Worm (Caenorhabditis elegans) whole organism, late embryonic: ENCODE measurements around the gene B0563.9.
A peak's percentile ranks its signal among the peaks of the same experiment; 100 is the strongest.

Source experiments
- C38D4.7 ChIP-seq: fragments of 200-800 bp; sonication (Bioruptor generic); optimal IDR thresholded peaks from 2 replicates; lab custom pipeline; 2018; ENCODE audit warnings: mild to moderate bottlenecking, missing genetic modification characterization, moderate library complexity, missing compliant biosample characterization
- F13H6.1 ChIP-seq: sonication (generic microtip); optimal IDR thresholded peaks from 2 replicates; lab custom pipeline; 2016; ENCODE audit warnings: missing genetic modification characterization, missing compliant biosample characterization
- T23F11.4 ChIP-seq: fragments of 200-800 bp; sonication (Bioruptor generic); optimal IDR thresholded peaks from 2 replicates; lab custom pipeline; 2018; ENCODE audit warnings: mild to moderate bottlenecking, missing genetic modification characterization, missing compliant biosample characterization
- ceh-14 ChIP-seq: sonication (generic microtip); optimal IDR thresholded peaks from 2 replicates; lab custom pipeline; 2016; ENCODE audit warnings: missing genotype, missing genetic modification characterization, missing compliant biosample characterization
- ceh-19 ChIP-seq: fragments of 200-800 bp; sonication (Bioruptor generic); optimal IDR thresholded peaks from 2 replicates; lab custom pipeline; 2018; ENCODE audit warnings: mild to moderate bottlenecking, missing genetic modification characterization, missing compliant biosample characterization
- ceh-22 ChIP-seq: sonication (generic microtip); optimal IDR thresholded peaks from 2 replicates; lab custom pipeline; 2017; ENCODE audit warnings: missing biosample characterization, missing genetic modification characterization
- ceh-31 ChIP-seq: sonication (generic microtip); optimal IDR thresholded peaks from 2 replicates; lab custom pipeline; 2016; ENCODE audit warnings: missing genetic modification characterization, missing compliant biosample characterization
- ceh-34 ChIP-seq: sonication (generic microtip); optimal IDR thresholded peaks from 2 replicates; lab custom pipeline; 2016; ENCODE audit warnings: mild to moderate bottlenecking, missing genetic modification characterization, missing compliant biosample characterization
- ceh-9 ChIP-seq: sonication (generic microtip); optimal IDR thresholded peaks from 2 replicates; lab custom pipeline; 2016; ENCODE audit warnings: mild to moderate bottlenecking, missing genetic modification characterization, inconsistent platforms, missing compliant biosample characterization
- che-1 ChIP-seq: sonication (generic microtip); optimal IDR thresholded peaks from 2 replicates; lab custom pipeline; 2016; ENCODE audit warnings: mild to moderate bottlenecking, missing genetic modification characterization, missing compliant biosample characterization
- dmd-4 ChIP-seq: sonication (generic microtip); optimal IDR thresholded peaks from 2 replicates; lab custom pipeline; 2016; ENCODE audit warnings: borderline replicate concordance, missing genetic modification characterization, missing compliant biosample characterization
- dve-1 ChIP-seq: sonication (generic microtip); optimal IDR thresholded peaks from 2 replicates; lab custom pipeline; 2017; ENCODE audit warnings: antibody characterized with exemption, mild to moderate bottlenecking, missing genetic modification characterization, missing compliant biosample characterization
- elt-2 ChIP-seq: sonication (generic microtip); optimal IDR thresholded peaks from 2 replicates; lab custom pipeline; 2016; ENCODE audit warnings: missing genetic modification reagents, missing genetic modification characterization, missing compliant biosample characterization
- eyg-1 ChIP-seq: sonication (generic microtip); optimal IDR thresholded peaks from 2 replicates; lab custom pipeline; 2016; ENCODE audit warnings: missing genotype, missing genetic modification characterization, missing compliant biosample characterization
- fax-1 ChIP-seq: sonication (generic microtip); optimal IDR thresholded peaks from 2 replicates; lab custom pipeline; 2016; ENCODE audit warnings: missing genotype, missing genetic modification characterization, missing compliant biosample characterization
- fkh-6 ChIP-seq: sonication (generic microtip); optimal IDR thresholded peaks from 2 replicates; lab custom pipeline; 2016; ENCODE audit warnings: missing genetic modification characterization, missing compliant biosample characterization
- hlh-13 ChIP-seq: fragments of 200-800 bp; sonication (Bioruptor generic); optimal IDR thresholded peaks from 2 replicates; lab custom pipeline; 2018; ENCODE audit warnings: mild to moderate bottlenecking, missing genetic modification characterization, missing compliant biosample characterization
- hlh-6 ChIP-seq: sonication (generic microtip); optimal IDR thresholded peaks from 2 replicates; lab custom pipeline; 2016; ENCODE audit warnings: missing genotype, missing genetic modification characterization, missing compliant biosample characterization
- lim-6 ChIP-seq: sonication (generic microtip); optimal IDR thresholded peaks from 2 replicates; lab custom pipeline; 2016; ENCODE audit warnings: missing genetic modification characterization, missing compliant biosample characterization
- madf-2 ChIP-seq: sonication (generic microtip); optimal IDR thresholded peaks from 2 replicates; lab custom pipeline; 2017; ENCODE audit warnings: missing genetic modification characterization, missing compliant biosample characterization
- mec-3 ChIP-seq: sonication (generic microtip); optimal IDR thresholded peaks from 2 replicates; lab custom pipeline; 2016; ENCODE audit warnings: borderline replicate concordance, missing genetic modification characterization, missing compliant biosample characterization
- nhr-232 ChIP-seq: sonication (generic microtip); optimal IDR thresholded peaks from 2 replicates; lab custom pipeline; 2016; ENCODE audit warnings: missing genetic modification characterization, missing compliant biosample characterization
- odd-2 ChIP-seq: sonication (generic microtip); optimal IDR thresholded peaks from 2 replicates; lab custom pipeline; 2017; ENCODE audit warnings: antibody characterized with exemption, mild to moderate bottlenecking, missing genetic modification characterization, missing compliant biosample characterization
- pax-1 ChIP-seq: fragments of 150-350 bp; optimal IDR thresholded peaks from 2 replicates; lab custom pipeline; 2014; ENCODE audit warnings: missing biosample characterization, missing genetic modification characterization
- pha-2 ChIP-seq: sonication (generic microtip); optimal IDR thresholded peaks from 2 replicates; lab custom pipeline; 2017; ENCODE audit warnings: mild to moderate bottlenecking, missing genetic modification characterization, missing compliant biosample characterization
- pha-4 ChIP-seq: fragments of 150-350 bp; optimal IDR thresholded peaks from 2 replicates; lab custom pipeline; 2018; ENCODE audit warnings: missing biosample characterization, missing genetic modification reagents, missing genetic modification characterization
- pros-1 ChIP-seq: fragments of 150-350 bp; optimal IDR thresholded peaks from 2 replicates; lab custom pipeline; 2014; ENCODE audit warnings: missing biosample characterization, missing genetic modification reagents, missing genetic modification characterization
- ref-2 ChIP-seq: sonication (generic microtip); optimal IDR thresholded peaks from 2 replicates; lab custom pipeline; 2016; ENCODE audit warnings: missing genetic modification characterization, missing compliant biosample characterization
- syd-9 ChIP-seq: sonication (generic microtip); optimal IDR thresholded peaks from 2 replicates; lab custom pipeline; 2016; ENCODE audit warnings: mild to moderate bottlenecking, missing genetic modification characterization, moderate library complexity, missing compliant biosample characterization
- tbx-7 ChIP-seq: sonication (generic microtip); optimal IDR thresholded peaks from 2 replicates; lab custom pipeline; 2016; ENCODE audit warnings: missing genotype, missing genetic modification characterization, missing compliant biosample characterization
- unc-42 ChIP-seq: sonication (generic microtip); optimal IDR thresholded peaks from 2 replicates; lab custom pipeline; 2016; ENCODE audit warnings: missing genotype, missing genetic modification characterization, missing compliant biosample characterization
- zip-5 ChIP-seq: sonication (generic microtip); optimal IDR thresholded peaks from 2 replicates; lab custom pipeline; 2016; ENCODE audit warnings: missing genetic modification characterization, missing compliant biosample characterization

Gene B0563.9

DNA sequence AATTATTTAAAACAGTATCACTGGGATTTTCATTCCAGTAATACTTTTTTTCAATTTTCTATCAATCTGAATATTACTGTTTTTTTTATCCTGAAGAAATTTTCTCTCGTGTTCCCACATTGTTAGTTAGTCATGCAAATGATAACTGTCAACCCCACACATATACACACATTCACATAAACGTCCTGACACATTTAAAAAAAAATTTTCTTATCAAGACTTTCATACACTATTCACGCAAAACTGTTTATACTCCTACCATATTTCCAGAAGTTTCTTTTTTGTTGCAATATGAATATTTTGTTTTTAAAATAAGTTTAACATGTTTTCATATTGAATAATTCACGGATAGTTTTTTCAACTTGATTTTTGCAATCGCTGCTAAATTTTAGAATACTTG is 40.2 kb downstream of the B0563.9 start:
- no peak for TF ChIP-seq madf-2 (tag; lab: Kevin White, UChicago)
- no peak for TF ChIP-seq ceh-34 (tag; lab: Kevin White, UChicago)
- no peak for TF ChIP-seq pha-4
- no peak for TF ChIP-seq C38D4.7 (GFP tag; lab: Kevin White, UChicago)
- no peak for TF ChIP-seq ceh-31 (tag; lab: Kevin White, UChicago)
- TF ChIP-seq pros-1 (tag; lab: Kevin White, UChicago): no peak

- TF ChIP-seq hlh-6 (tag; lab: Kevin White, UChicago): no peak
- TF ChIP-seq madf-2 (tag; lab: Kevin White, UChicago): no peak
- no peak for TF ChIP-seq ceh-22 (tag; lab: Kevin White, UChicago)
- TF ChIP-seq odd-2 (tag; lab: Kevin White, UChicago): no peak
- no peak for TF ChIP-seq syd-9 (tag; lab: Kevin White, UChicago)
- no peak for TF ChIP-seq mec-3 (tag; lab: Kevin White, UChicago)
- TF ChIP-seq ceh-19 (GFP tag; lab: Kevin White, UChicago): no peak
Measured at ce11 chrX:9208933-9209332, 40.6 kb downstream of the B0563.9 start.

- TF ChIP-seq tbx-7 (tag; lab: Kevin White, UChicago): no peak
- no peak for TF ChIP-seq F13H6.1
- TF ChIP-seq zip-5 (tag; lab: Kevin White, UChicago): no peak
- no peak for TF ChIP-seq dve-1 (tag; lab: Kevin White, UChicago)
- TF ChIP-seq dmd-4 (tag; lab: Kevin White, UChicago): no peak
- no peak for TF ChIP-seq ceh-9 (tag; lab: Kevin White, UChicago)
- TF ChIP-seq hlh-6 (tag; lab: Kevin White, UChicago): no peak
- no peak for TF ChIP-seq C38D4.7 (GFP tag; lab: Kevin White, UChicago)
- no peak for TF ChIP-seq ref-2 (tag; lab: Kevin White, UChicago)
- TF ChIP-seq ceh-34 (tag; lab: Kevin White, UChicago): no peak
- no peak for TF ChIP-seq lim-6
- no peak for TF ChIP-seq ceh-14 (tag; lab: Kevin White, UChicago)
- no peak for TF ChIP-seq ceh-31 (tag; lab: Kevin White, UChicago)
- TF ChIP-seq che-1: no peak
- no peak for TF ChIP-seq unc-42 (tag; lab: Kevin White, UChicago)
- TF ChIP-seq nhr-232: no peak
- no peak for TF ChIP-seq pha-2
- no peak for TF ChIP-seq fkh-6 (tag; lab: Kevin White, UChicago)
- TF ChIP-seq, all 69 proteins: peak for 0
Measured at ce11 chrX:9210086-9210485, 41.7 kb downstream of the B0563.9 start.

DNA sequence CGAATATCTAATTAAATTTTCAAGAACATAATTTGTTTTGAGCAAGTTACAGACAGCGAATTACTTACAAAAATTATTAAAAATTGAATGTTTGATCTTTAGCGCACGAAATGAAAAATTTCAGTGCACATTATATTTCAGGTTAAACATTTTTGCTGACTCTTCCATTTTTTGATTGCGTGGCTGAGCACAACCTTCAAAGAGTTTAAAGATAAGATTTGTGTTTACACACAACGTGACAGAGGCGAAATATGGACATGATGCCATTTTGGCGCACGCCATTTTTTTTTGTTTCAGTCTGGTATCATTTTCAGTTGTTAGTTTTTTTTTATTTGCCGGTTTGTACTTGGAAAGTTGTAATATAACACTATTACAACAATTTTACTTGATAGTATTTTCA is 44.3 kb downstream of the B0563.9 start:
- TF ChIP-seq fax-1 (tag; lab: Kevin White, UChicago) (no peak), syd-9 (tag; lab: Kevin White, UChicago) (no peak), T23F11.4 (no peak), hlh-13 (GFP tag; lab: Kevin White, UChicago) (no peak), eyg-1 (tag; lab: Kevin White, UChicago) (no peak), pax-1 (no peak)

DNA sequence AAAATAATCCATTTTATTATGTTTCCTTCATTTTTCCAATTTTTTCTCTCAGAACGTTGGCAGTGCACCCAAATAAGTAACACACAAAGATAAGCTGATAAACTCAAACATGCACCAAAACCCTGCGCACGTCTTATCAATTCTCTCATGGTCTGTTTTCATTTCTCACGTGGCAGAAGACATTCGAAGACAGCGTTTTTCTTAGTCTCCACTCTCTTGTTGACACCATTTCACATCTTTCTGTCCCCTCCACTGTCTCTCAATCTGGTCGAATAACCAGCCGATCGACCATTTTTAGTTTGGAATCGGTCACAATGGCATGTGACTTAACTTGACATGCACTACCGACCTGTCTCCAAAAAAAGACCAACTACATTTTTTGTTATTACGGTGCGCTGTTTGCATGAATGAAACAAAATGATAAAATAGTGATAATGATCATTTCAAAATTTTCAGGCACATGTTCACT is 45.6 kb downstream of the B0563.9 start, which contains the start of gene C35B8.3:
Gene C35B8.3 (plus strand): TSS at position 51 of the 469 bp plus-strand sequence.
- TF ChIP-seq che-1 (no peak), elt-2 (peak; percentile 88)
- TF ChIP-seq, all 69 proteins: peak for 1
